Fruit fly (Drosophila melanogaster) whole organism, embryonic: ENCODE measurements around the gene ETHR.

ENCODE experiments used
- CG2202 ChIP-seq: fragments of 200-800 bp; sonication (Bioruptor generic); optimal IDR thresholded peaks from 2 replicates; lab custom pipeline; 2018; ENCODE audit warnings: missing biosample characterization, mild to moderate bottlenecking, missing genetic modification characterization
- CG31365 ChIP-seq: fragments of 200-800 bp; sonication (Bioruptor generic); optimal IDR thresholded peaks from 2 replicates; lab custom pipeline; 2018; ENCODE audit warnings: missing biosample characterization, mild to moderate bottlenecking, missing genetic modification characterization
- Lim3 ChIP-seq: fragments of 200-800 bp; sonication (Bioruptor generic); IDR thresholded peaks from 2 replicates; pipeline ENCODE4 v1.3.6; 2022; ENCODE audit warnings: missing biosample characterization, missing genetic modification characterization
- Mad ChIP-seq: fragments of 200-800 bp; sonication (Bioruptor generic); optimal IDR thresholded peaks from 2 replicates; lab custom pipeline; 2016; ENCODE audit warnings: missing biosample characterization, missing genetic modification characterization
- btn ChIP-seq: fragments of 200-800 bp; sonication (Bioruptor generic); optimal IDR thresholded peaks from 2 replicates; lab custom pipeline; 2016; ENCODE audit warnings: missing biosample characterization, missing genetic modification characterization
- chinmo ChIP-seq: fragments of 200-800 bp; sonication (Bioruptor generic); IDR thresholded peaks from 4 replicates; pipeline ENCODE4 v1.3.6; 2022; ENCODE audit warnings: missing biosample characterization, missing genetic modification characterization; ENCODE audit not compliant: partially characterized antibody
- dmrt99B ChIP-seq: fragments of 200-800 bp; sonication (Bioruptor generic); optimal IDR thresholded peaks from 2 replicates; lab custom pipeline; 2018; ENCODE audit warnings: missing biosample characterization, mild to moderate bottlenecking, missing genetic modification characterization, moderate library complexity
- eve ChIP-seq, 2 experiments: fragments of >200 bp; optimal IDR thresholded peaks; 2 replicates each; lab custom pipeline; 2017; ENCODE audit warnings: missing biosample characterization in 2 of 2, missing genetic modification characterization in 2 of 2
- gcm ChIP-seq: fragments of 200-800 bp; sonication (Bioruptor generic); optimal IDR thresholded peaks from 2 replicates; lab custom pipeline; 2019; ENCODE audit warnings: missing biosample characterization, mild to moderate bottlenecking, missing genetic modification characterization, moderate library complexity
- org-1 ChIP-seq: fragments of 200-800 bp; sonication (Bioruptor generic); optimal IDR thresholded peaks from 2 replicates; lab custom pipeline; 2017; ENCODE audit warnings: missing biosample characterization, missing genetic modification characterization
- seq ChIP-seq: fragments of 200-800 bp; sonication (Bioruptor generic); IDR thresholded peaks from 2 replicates; pipeline ENCODE4 v1.3.6; 2022; ENCODE audit warnings: missing biosample characterization, missing genetic modification characterization
- vvl ChIP-seq: fragments of 200-800 bp; sonication (Bioruptor generic); IDR thresholded peaks from 2 replicates; pipeline ENCODE4 v1.3.6; 2022; ENCODE audit warnings: missing biosample characterization, missing genetic modification characterization

- TF ChIP-seq org-1 (GFP tag; lab: Kevin White, UChicago) (no peak), eve (GFP tag; optimal IDR thresholded peaks at IDR 0.05; lab: Kevin White, UChicago) (no peak), Lim3 (GFP tag; lab: Robert Waterston, UW) (no peak), seq (GFP tag; lab: Robert Waterston, UW) (no peak), gcm (no peak), Mad (no peak), vvl (peak; percentile 25; the same call in 1 of the 2 replicates), chinmo (GFP tag; lab: Robert Waterston, UW) (no peak), CG2202 (no peak), btn (GFP tag; lab: Kevin White, UChicago) (no peak), dmrt99B (tag; lab: Kevin White, UChicago) (peak; percentile 22), CG31365 (tag; lab: Kevin White, UChicago) (no peak)
Observed at dm6 chr3R:21271208-21271607, 24.4 kb downstream of the ETHR start.
